Fruit fly (Drosophila melanogaster): ENCODE data around the gene comt.
A peak's percentile ranks its signal among the peaks of the same experiment; 100 is the strongest.

comt gene

DNA sequence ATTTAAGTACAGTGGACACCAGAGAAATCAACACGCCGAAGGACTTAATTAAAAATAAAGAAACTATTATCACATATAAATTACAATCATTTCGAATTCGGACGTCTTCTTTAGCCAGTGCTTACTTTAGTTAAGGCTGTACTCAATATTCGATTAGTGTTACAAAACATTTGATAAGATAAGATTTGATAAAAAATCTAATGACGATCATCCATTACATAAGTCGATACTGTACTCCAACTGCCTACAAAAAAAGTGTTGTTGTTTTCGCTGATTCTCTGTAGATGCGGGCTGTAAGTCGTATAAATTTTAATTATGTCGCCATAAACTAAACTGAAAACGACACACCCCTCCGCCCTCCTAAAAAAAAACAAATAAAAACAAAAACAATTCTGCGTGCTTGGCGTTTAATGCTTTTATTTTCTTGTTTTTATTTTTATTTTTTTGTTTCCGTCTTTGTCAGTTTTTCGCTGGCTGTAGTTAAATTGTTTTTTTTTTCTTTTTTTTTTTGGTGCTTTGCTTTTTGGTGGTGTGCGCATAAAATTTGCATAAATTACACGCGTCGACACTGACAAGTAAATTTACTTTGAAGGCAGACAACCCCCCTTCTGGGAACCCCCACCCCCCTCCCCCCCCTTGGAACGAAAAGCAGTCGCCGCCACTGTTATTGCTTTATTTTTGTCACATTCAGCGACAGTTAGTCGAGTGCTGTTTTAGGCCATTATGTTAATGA, 23.9 kb upstream of the comt start (continued):
- TF ChIP-seq CG6854 (GFP tag; optimal IDR thresholded peaks at IDR 0.05): no peak
- TF ChIP-seq CG6808 (GFP tag; optimal IDR thresholded peaks at IDR 0.05): no peak
- TF ChIP-seq Lpt (GFP tag; optimal IDR thresholded peaks at IDR 0.05): no peak
- TF ChIP-seq CG34406 (GFP tag; optimal IDR thresholded peaks at IDR 0.05): peak; percentile 63
- TF ChIP-seq CG8319 (GFP tag; optimal IDR thresholded peaks at IDR 0.05): no peak
- no peak for TF ChIP-seq salr (GFP tag; optimal IDR thresholded peaks at IDR 0.05)
- TF ChIP-seq Hr38 (GFP tag; optimal IDR thresholded peaks at IDR 0.05): no peak
- no peak for TF ChIP-seq Sox14 (GFP tag; optimal IDR thresholded peaks at IDR 0.05)
- no peak for TF ChIP-seq topi (GFP tag; optimal IDR thresholded peaks at IDR 0.05)
- no peak for TF ChIP-seq CG3919 (GFP tag; optimal IDR thresholded peaks at IDR 0.05)
- no peak for TF ChIP-seq Smox (GFP tag; optimal IDR thresholded peaks at IDR 0.05)
- TF ChIP-seq fd85E (GFP tag; optimal IDR thresholded peaks at IDR 0.05): no peak
- TF ChIP-seq CG32006 (GFP tag; optimal IDR thresholded peaks at IDR 0.05): no peak
- TF ChIP-seq pdm3 (GFP tag; optimal IDR thresholded peaks at IDR 0.05): peak; percentile 33
- no peak for TF ChIP-seq dsx (GFP tag; optimal IDR thresholded peaks at IDR 0.05; ENCODE audit: poor library complexity, severe bottlenecking)
- TF ChIP-seq dac (GFP tag; optimal IDR thresholded peaks at IDR 0.05): no peak
- peak; percentile 55; the same call in 2 of the 3 replicates for TF ChIP-seq CG6163 (GFP tag; IDR thresholded peaks at IDR 0.05)
- TF ChIP-seq Eip93F (GFP tag; optimal IDR thresholded peaks at IDR 0.05): no peak
- no peak for TF ChIP-seq CG9139 (GFP tag; optimal IDR thresholded peaks at IDR 0.05)

DNA sequence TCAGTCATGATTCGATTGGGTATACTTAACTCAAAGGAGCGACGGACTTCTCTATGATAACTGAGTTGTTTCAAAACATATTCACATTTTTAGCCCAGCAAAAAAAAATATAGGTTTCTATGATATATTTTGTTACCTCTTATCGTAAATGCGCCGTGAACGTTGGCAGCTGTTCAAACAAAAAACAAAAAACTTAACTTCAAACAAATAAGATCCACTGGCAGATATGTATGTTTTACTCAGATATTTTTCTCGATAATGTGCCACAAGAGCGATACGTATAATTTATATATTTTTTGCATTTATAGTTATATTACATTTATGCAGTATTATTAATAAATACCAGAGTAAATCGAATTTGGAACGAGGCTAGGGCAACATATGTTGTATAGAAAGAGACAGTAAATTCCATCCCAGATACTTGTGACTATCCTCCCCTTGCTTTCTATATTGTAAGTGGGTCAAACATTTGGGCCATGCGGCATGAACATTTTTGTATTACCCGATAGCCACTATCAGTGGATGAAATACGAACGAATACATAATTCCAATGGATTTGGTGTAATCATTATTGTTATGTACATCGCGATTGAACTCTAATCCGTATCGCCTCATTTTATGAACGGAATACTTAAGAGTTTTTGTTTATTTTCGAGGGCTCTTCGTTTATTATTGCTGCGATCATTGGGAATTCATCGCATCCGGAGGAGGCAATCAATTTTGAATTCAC, 22.1 kb upstream of the comt start, which contains the start of gene CG32639:
Gene CG32639, minus strand, starts transcription at position 51 of the 730 bp plus-strand sequence.
- TF ChIP-seq cyc (GFP tag; optimal IDR thresholded peaks at IDR 0.05) (no peak), Met (GFP tag; optimal IDR thresholded peaks at IDR 0.05) (no peak), Sox102F (GFP tag; optimal IDR thresholded peaks at IDR 0.05) (no peak), fkh (GFP tag; optimal IDR thresholded peaks at IDR 0.05) (peak; percentile 13)

DNA sequence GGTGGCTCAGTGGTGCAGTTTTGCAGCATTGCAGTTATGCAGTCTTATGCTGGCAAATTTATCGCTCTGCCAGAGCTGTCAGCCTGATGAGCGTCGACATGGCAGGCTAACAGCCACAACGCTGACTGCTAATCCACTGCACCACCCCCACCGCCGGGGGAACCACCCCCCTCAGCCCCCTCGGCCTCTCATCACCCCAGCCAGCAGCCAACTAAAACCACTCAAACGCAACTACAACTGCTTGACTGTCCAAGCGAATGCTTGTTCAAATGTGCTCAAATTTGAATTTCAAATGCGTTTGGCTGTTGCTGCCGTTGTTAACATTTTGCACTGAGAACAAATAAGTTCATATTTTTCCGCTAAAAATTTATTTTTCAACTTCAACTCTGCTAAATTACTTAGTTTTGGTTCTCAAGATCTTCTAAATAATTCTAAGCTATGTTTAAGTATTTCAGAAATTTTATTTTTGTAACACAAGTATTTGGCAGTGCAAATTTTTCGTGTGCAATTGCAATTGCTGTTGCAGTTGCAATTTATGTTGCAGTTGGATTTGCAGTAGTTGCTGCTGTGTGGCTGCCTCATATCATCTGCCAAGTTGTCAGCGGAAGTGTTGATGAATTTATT, 20.4 kb upstream of the comt start:
- TF ChIP-seq CG8319 (GFP tag; optimal IDR thresholded peaks at IDR 0.05) (peak; percentile 13), CG8632 (GFP tag; optimal IDR thresholded peaks at IDR 0.05) (no peak), Eip78C (GFP tag) (peak; percentile 84), spab (GFP tag; optimal IDR thresholded peaks at IDR 0.05) (peak; percentile 2), pdm3 (GFP tag; optimal IDR thresholded peaks at IDR 0.05) (peak; percentile 75), achi (GFP tag; optimal IDR thresholded peaks at IDR 0.05) (peak; percentile 67), Hr39 (GFP tag; optimal IDR thresholded peaks at IDR 0.05) (peak; percentile 63), Eip75B (GFP tag; optimal IDR thresholded peaks at IDR 0.05) (peak; percentile 50), dac (GFP tag; optimal IDR thresholded peaks at IDR 0.05) (peak; percentile 55), Hr38 (GFP tag; optimal IDR thresholded peaks at IDR 0.05) (no peak), lz (GFP tag; optimal IDR thresholded peaks at IDR 0.05) (peak; percentile 45), Blimp-1 (GFP tag; optimal IDR thresholded peaks at IDR 0.05) (no peak), vri (GFP tag; optimal IDR thresholded peaks at IDR 0.05) (no peak), topi (GFP tag; optimal IDR thresholded peaks at IDR 0.05) (peak; percentile 59), svp (GFP tag) (no peak), Sox102F (GFP tag; optimal IDR thresholded peaks at IDR 0.05) (peak; percentile 43), CG10631 (GFP tag; optimal IDR thresholded peaks at IDR 0.05) (peak; percentile 57), esn (GFP tag; optimal IDR thresholded peaks at IDR 0.05) (peak; percentile 61), CG9139 (GFP tag; optimal IDR thresholded peaks at IDR 0.05) (no peak), CG6163 (GFP tag; IDR thresholded peaks at IDR 0.05) (peak; percentile 87), eg (GFP tag; IDR thresholded peaks at IDR 0.05) (peak; percentile 94), Hr4 (GFP tag; optimal IDR thresholded peaks at IDR 0.05) (peak; percentile 89), CG6276 (GFP tag; optimal IDR thresholded peaks at IDR 0.05) (peak; percentile 86), CG4318 (GFP tag; optimal IDR thresholded peaks at IDR 0.05) (peak; percentile 64), CG31627 (GFP tag; optimal IDR thresholded peaks at IDR 0.05) (peak; percentile 50), CG11762 (GFP tag; optimal IDR thresholded peaks at IDR 0.05; ENCODE audit: insufficient read depth) (peak; percentile 60), CG6854 (GFP tag; optimal IDR thresholded peaks at IDR 0.05) (no peak), CG11294 (GFP tag; IDR thresholded peaks at IDR 0.05) (peak; percentile 80), CG8119 (GFP tag; IDR thresholded peaks at IDR 0.05) (peak; percentile 90), CG10669 (GFP tag; optimal IDR thresholded peaks at IDR 0.05) (peak; percentile 27)
